Worm (Caenorhabditis elegans): ENCODE data around the gene str-214.

str-214 gene

ce11 chrV:16315004-16315403 lies at the start of gene str-214:
TSS of gene str-214 (plus strand) at chrV:16315304.
- TF ChIP-seq unc-62 (GFP tag; optimal IDR thresholded peaks at IDR 0.05): no peak

DNA sequence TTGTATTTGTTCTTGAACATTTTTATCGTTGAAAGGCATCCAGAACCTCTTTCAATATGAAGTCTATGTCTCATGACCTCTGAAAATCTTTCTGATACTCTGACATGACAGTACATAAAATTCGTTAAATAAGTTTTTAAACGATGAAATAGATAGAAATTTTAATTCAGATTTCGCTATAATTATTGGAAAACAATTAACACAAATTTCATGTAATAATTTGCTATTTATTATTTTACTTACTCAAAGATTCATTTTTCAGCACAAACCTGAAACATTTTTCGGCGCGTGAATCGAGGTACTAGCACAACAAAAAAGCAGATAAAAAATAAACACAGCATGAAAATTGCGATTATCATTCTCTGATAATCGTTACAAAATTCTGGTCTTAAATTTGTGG lies 48.6 kb upstream of the str-214 start, which contains the start of gene T13F3.4:
TSS of gene T13F3.4 (minus strand) at position 101 of the 400 bp plus-strand sequence.
- TF ChIP-seq unc-62 (GFP tag; optimal IDR thresholded peaks at IDR 0.05): no peak

DNA sequence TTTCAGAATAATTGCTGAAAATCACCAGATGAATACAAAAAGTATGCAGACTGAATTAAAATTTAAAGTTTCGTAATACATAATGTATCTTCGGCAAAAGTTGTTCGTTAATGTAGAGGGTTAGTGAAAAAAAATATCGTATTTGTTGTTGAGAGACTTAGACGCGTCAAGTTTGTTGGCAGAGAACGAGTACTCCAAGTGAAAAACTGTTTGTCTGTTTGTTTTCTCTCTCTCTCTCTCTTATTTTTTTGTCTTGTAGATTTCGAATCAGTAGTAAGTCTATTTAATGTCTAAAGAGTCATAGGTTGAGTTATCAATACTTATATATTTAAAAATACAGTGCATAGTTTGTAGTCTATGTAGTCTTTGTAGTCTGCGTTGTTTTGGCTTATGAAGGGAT lies 45.5 kb upstream of the str-214 start, which contains the start of the genes fbxa-2 and T13F3.8:
TSS of gene fbxa-2 (minus strand) at position 101 of the 400 bp plus-strand sequence.
TSS of gene T13F3.8 (plus strand) at position 245 of the 400 bp plus-strand sequence.
- no peak for TF ChIP-seq unc-62 (GFP tag; optimal IDR thresholded peaks at IDR 0.05)

ce11 chrV:16271121-16271520 lies 44.0 kb upstream of the str-214 start, which contains the start of gene T13F3.6:
TSS of gene T13F3.6 (minus strand) at chrV:16271221.
- no peak for TF ChIP-seq unc-62 (GFP tag; optimal IDR thresholded peaks at IDR 0.05)

- TF ChIP-seq unc-62 (GFP tag; optimal IDR thresholded peaks at IDR 0.05): no peak
Measured at ce11 chrV:16275347-16275746, 39.8 kb upstream of the str-214 start, which contains the start of gene pacl-1. TSS of gene pacl-1 (minus strand) at chrV:16275447.

DNA sequence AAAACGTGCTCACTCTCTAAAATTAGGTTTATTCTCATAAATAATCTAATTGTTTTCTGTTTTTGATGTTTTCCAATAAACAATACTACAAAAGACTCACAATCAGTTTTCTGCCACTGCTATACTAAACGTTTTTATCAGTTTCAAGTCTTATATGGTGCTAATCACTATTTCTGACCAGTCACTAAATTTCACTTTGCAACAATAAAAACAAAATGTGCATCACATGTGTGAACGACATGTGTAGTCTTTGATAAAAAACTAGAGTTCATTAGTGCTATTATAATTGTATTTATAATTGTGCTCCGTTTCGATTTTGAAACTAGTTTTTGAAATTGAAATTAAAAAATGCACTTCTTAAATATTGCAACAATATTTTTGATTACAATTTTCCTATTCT lies 37.2 kb upstream of the str-214 start, which contains the start of gene cyp-37B1:
TSS of gene cyp-37B1 (plus strand) at position 199 of the 400 bp plus-strand sequence.
- no peak for TF ChIP-seq unc-62 (GFP tag; optimal IDR thresholded peaks at IDR 0.05)

ce11 chrV:16282147-16282546 lies 33.0 kb upstream of the str-214 start, which contains the start of gene F28G4.2:
TSS of gene F28G4.2 (minus strand) at chrV:16282321.
- TF ChIP-seq unc-62 (GFP tag; optimal IDR thresholded peaks at IDR 0.05): no peak

DNA sequence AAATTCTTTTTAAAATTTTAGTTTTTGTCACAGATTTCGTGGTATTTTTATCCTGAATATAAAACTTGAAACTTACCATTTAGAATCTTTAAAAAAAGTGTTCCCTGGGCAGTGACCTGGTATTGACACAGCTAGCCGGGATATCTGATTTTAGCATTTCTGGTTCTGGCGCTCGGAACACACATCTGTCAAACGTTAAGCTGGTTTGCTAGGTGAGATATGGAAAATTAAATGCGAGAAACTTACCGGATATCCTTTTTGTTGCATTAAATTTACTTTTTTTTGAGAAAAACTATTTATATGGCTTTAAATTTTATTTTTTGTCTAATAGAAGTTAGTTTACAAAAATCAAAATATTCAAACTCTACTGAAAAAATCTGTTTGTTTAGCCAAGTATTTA lies 29.3 kb upstream of the str-214 start, which contains the start of gene F28G4.4:
TSS of gene F28G4.4 (minus strand) at position 101 of the 400 bp plus-strand sequence.
- no peak for TF ChIP-seq unc-62 (GFP tag; optimal IDR thresholded peaks at IDR 0.05)

DNA sequence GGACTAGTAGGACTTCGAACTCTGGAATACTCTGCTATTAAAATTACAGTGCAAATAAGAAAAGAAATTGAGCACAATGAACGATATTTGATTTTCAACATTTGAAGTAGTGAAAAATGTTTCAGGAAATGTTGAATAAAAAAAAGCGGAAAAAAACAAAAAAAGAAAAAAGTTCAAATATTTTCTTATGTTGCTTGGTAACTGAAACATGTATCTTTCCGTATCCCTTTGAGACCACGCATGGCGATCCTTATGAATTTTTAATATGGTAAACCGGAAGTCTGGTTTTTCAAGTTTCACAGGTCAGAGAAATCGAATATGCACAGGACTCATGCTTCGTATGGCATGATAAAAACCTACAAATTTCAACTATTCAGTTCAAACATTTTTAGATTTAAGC lies 27.5 kb upstream of the str-214 start, which contains the start of gene F28G4.3:
TSS of gene F28G4.3 (minus strand) at position 101 of the 400 bp plus-strand sequence.
- TF ChIP-seq unc-62 (GFP tag; optimal IDR thresholded peaks at IDR 0.05): no peak

DNA sequence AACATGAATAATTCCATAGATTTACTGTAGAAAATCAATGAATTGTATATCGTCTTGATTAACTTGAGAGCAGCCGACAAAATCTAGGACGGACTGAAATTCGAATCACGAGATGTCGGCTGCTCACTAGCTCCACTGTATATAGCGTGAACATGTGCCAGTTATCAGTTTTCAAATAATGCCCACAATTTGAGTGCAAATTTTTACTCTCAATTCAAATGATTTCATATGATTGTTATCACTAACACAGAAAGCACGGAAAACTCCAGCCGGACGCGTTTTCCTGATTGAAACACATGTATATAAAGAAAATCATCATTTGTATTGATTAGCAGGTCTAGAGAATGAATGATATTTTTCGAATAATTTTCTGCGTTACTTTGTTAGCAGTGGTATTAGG lies 22.7 kb upstream of the str-214 start, which contains the start of gene oac-5:
TSS of gene oac-5 (plus strand) at position 301 of the 400 bp plus-strand sequence.
- no peak for TF ChIP-seq unc-62 (GFP tag; optimal IDR thresholded peaks at IDR 0.05)

DNA sequence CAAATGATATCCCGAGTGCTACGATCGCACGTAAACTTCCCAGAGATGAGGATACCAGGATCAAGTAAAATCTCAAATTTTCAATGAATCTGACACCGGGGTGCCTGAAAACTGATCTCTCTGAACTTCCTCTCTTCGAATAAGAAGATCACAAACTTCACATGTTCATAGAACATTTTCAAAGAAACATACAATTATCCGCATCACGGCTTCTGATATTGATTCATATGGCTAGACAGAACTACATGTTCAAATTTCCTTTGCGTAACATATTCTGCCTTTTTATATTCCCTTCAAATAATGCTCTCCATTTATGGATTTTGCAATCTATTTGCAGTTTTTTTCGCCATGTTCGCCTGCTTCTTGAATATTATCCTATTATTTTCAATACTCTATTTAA lies 18.0 kb upstream of the str-214 start, which contains the start of gene srbc-83:
TSS of gene srbc-83 (plus strand) at position 301 of the 400 bp plus-strand sequence.
- TF ChIP-seq unc-62 (GFP tag; optimal IDR thresholded peaks at IDR 0.05): no peak

ce11 chrV:16298669-16299068 lies 16.4 kb upstream of the str-214 start, which contains the start of gene srbc-84:
TSS of gene srbc-84 (plus strand) at chrV:16298969.
- TF ChIP-seq unc-62 (GFP tag; optimal IDR thresholded peaks at IDR 0.05): no peak

DNA sequence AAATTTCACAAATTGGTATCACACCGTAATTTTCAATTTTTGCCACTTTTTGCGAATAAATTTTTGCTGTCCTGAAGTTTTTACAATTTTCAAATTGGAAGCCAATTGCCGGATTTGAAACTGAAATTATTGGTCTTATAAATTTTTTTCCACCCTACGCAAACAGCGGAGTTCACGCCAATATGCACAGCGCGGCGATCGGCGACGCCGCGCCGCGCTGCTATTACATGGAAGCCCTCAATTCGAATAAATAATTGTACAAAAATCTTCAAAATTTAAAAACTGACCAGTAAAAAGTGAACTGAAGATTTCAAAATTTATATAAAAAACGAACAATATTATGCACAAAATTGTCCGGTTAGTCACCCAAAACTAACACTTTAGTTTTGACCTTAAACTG lies 15.3 kb upstream of the str-214 start:
- TF ChIP-seq unc-62 (GFP tag; optimal IDR thresholded peaks at IDR 0.05): no peak

ce11 chrV:16300276-16300675 lies 14.8 kb upstream of the str-214 start, which contains the start of gene srbc-82:
TSS of gene srbc-82 (plus strand) at chrV:16300576.
- no peak for TF ChIP-seq unc-62 (GFP tag; optimal IDR thresholded peaks at IDR 0.05)

DNA sequence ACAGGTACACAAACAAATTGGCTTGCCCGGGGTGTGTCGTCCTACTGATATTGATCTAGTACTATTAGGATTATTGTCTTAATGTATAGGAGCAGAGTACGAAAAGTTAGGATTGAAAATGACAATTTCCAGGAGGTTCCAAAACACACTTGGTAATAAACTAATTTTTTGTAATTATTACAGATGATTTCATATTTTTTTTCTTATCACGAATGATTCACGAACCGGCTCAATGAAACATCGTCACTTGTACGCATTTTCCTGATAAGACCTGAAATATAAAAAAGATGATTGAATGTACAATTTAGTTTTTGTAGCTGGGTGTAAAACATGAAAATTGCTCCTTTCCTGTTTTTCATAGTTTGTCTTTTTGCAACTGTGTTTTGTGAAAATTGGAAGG lies 12.7 kb upstream of the str-214 start, which contains the start of the genes C31A11.13 and oac-6:
TSS of gene C31A11.13 (minus strand) at position 113 of the 400 bp plus-strand sequence.
TSS of gene oac-6 (plus strand) at position 279 of the 400 bp plus-strand sequence.
- TF ChIP-seq unc-62 (GFP tag; optimal IDR thresholded peaks at IDR 0.05): no peak

DNA sequence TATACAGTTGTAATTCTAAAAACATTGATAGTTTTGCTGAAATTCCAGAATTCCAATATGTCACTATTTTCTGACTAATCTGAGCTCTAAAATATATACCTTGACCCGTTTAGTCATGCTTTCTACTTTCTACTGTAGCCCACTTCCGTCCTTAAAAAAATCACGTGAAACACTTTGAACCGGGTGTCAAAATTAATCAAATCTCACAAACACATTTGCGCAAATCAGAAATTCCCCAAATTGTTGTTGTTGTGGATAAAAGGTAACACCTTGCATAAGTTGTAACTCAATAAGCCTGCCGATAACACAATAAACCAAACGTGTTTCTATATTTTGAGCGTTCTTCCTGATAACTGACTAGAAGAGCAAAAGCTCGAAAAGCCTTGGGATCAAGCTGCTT lies 7.9 kb upstream of the str-214 start, which contains the start of gene srxa-7:
TSS of gene srxa-7 (plus strand) at position 301 of the 400 bp plus-strand sequence.
- no peak for TF ChIP-seq unc-62 (GFP tag; optimal IDR thresholded peaks at IDR 0.05)

- TF ChIP-seq unc-62 (GFP tag; optimal IDR thresholded peaks at IDR 0.05): no peak
Measured at ce11 chrV:16308343-16308742, 6.8 kb upstream of the str-214 start.

Data from whole organism, dauer.